Fruit fly (Drosophila melanogaster) S2 (cell line): Measurements from ENCODE around the gene CG13933.

Source experiments
- CG8478 ChIP-seq: fragments of >200 bp; optimal IDR thresholded peaks from 2 replicates; lab custom pipeline; 2018
- CTCF ChIP-seq, 2 experiments: fragments of >200 bp; optimal IDR thresholded peaks; 2 replicates each; lab custom pipeline; 2018

DNA sequence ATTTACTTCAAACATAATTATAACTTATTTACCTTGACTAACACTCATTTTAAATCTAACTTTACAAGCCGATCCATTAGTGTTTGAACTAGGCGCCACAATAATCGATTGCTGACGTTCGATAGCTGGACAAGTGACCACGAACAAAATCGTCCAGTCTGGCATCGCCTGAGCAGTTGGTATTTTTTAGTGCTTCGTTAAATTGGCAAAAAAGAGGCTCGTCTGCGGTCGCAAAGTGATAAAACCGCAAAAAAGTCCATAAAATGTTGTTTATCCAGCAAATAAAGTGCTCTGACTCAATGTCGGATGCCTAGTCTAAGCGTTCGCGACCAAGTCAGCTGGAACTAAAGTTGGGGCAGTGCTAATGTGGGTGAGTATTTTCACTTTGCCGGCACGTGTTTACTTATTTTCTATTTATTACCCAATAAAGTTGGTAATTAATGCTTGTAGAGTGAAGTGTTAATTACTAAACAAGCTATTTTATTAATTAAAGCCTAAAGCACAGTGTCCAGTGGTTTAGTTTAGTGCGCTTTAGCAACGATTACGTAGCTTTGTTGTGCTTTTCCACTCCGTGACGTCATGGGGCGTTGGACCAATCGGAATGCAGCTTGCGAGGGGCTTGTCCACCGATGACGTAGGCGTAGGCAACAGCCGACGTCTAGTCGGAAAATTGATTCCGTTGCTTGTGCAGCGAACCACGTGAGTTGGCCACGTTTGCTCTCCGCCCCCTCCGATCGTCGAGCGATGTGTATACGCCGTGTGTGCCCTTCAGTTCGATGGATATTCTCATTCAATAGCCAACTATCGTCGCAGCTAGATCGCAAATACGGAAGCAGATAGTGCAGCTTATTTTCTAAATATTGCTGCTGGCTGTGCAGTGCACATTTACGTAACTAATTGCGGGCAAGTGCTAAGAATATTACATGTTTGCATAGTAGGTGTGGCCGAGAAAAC is 36.3 kb downstream of the CG13933 start, which contains the start of gene Gk2:
- TF ChIP-seq CTCF (optimal IDR thresholded peaks at IDR 0.05; lab: Kevin White, UChicago) (peak in 1 of 2 experiments; percentile 20), CG8478 (lab: Kevin White, UChicago) (no peak)
